Fruit fly (Drosophila melanogaster) whole organism, embryonic: ENCODE results near the gene UK114.

Source experiments
- CG10147 ChIP-seq: fragments of 200-800 bp; sonication (Bioruptor generic); optimal IDR thresholded peaks from 2 replicates; lab custom pipeline; 2019; ENCODE audit warnings: missing biosample characterization, mild to moderate bottlenecking, missing genetic modification characterization, moderate library complexity
- CG11085 ChIP-seq: fragments of 200-800 bp; sonication (Bioruptor generic); IDR thresholded peaks from 2 replicates; pipeline ENCODE4 v1.3.6; 2022; ENCODE audit warnings: missing biosample characterization, missing genetic modification characterization
- CG12104 ChIP-seq: fragments of 200-800 bp; sonication (Bioruptor generic); optimal IDR thresholded peaks from 3 replicates; lab custom pipeline; 2016; ENCODE audit warnings: missing biosample characterization, missing genetic modification characterization
- CG12155 ChIP-seq: fragments of 200-800 bp; sonication (Bioruptor generic); optimal IDR thresholded peaks from 3 replicates; lab custom pipeline; 2016; ENCODE audit warnings: missing biosample characterization, missing genetic modification characterization
- CG12769 ChIP-seq: fragments of 200-800 bp; sonication (Bioruptor generic); optimal IDR thresholded peaks from 2 replicates; lab custom pipeline; 2019; ENCODE audit warnings: missing biosample characterization, mild to moderate bottlenecking, missing genetic modification characterization, moderate library complexity
- CG13775 ChIP-seq: fragments of 200-800 bp; sonication (Bioruptor generic); optimal IDR thresholded peaks from 3 replicates; lab custom pipeline; 2017; ENCODE audit warnings: missing biosample characterization, mild to moderate bottlenecking, missing genetic modification characterization
- CG14441 ChIP-seq: fragments of 200-800 bp; sonication (Bioruptor generic); IDR thresholded peaks from 2 replicates; pipeline ENCODE4 v1.3.6; 2022; ENCODE audit warnings: missing biosample characterization, missing genetic modification characterization
- CG1529 ChIP-seq: fragments of 200-800 bp; sonication (Bioruptor generic); optimal IDR thresholded peaks from 3 replicates; lab custom pipeline; 2018; ENCODE audit warnings: missing biosample characterization, missing genetic modification characterization
- CG17568 ChIP-seq: fragments of 200-800 bp; sonication (Bioruptor generic); optimal IDR thresholded peaks from 2 replicates; lab custom pipeline; 2018; ENCODE audit warnings: missing biosample characterization, mild to moderate bottlenecking, missing genetic modification characterization, moderate library complexity
- CG2889 ChIP-seq: fragments of 200-800 bp; sonication (Bioruptor generic); IDR thresholded peaks from 3 replicates; pipeline ENCODE4 v1.3.6; 2022; ENCODE audit warnings: missing biosample characterization, missing genetic modification characterization
- CG32772 ChIP-seq: fragments of 200-800 bp; sonication (Bioruptor generic); IDR thresholded peaks from 2 replicates; pipeline ENCODE4 v1.3.6; 2022; ENCODE audit warnings: missing biosample characterization, missing genetic modification characterization
- CG3847 ChIP-seq: fragments of 200-800 bp; sonication (Bioruptor generic); IDR thresholded peaks from 2 replicates; pipeline ENCODE4 v1.3.6; 2022; ENCODE audit warnings: missing biosample characterization, missing genetic modification characterization
- CG4820 ChIP-seq: fragments of 200-800 bp; sonication (Bioruptor generic); optimal IDR thresholded peaks from 3 replicates; lab custom pipeline; 2016; ENCODE audit warnings: missing biosample characterization, missing genetic modification characterization
- CG6689 ChIP-seq: fragments of 200-800 bp; sonication (Bioruptor generic); IDR thresholded peaks from 2 replicates; pipeline ENCODE4 v1.3.6; 2022; ENCODE audit warnings: missing biosample characterization, missing genetic modification characterization
- CG7928 ChIP-seq: fragments of 200-800 bp; sonication (Bioruptor generic); optimal IDR thresholded peaks from 2 replicates; lab custom pipeline; 2017; ENCODE audit warnings: missing biosample characterization, mild to moderate bottlenecking, missing genetic modification characterization
- CG8290 ChIP-seq, 3 experiments: fragments of 200-800 bp; sonication (Bioruptor generic); optimal IDR thresholded peaks; 2 replicates each; lab custom pipeline; 2016 to 2019; ENCODE audit warnings: missing biosample characterization in 3 of 3, missing genetic modification characterization in 3 of 3, mild to moderate bottlenecking in 2 of 3, moderate library complexity in 1 of 3
- CG8924 ChIP-seq: fragments of 200-800 bp; optimal IDR thresholded peaks from 3 replicates; lab custom pipeline; 2019; ENCODE audit warnings: missing biosample characterization, mild to moderate bottlenecking, missing genetic modification characterization, moderate library complexity
- CG9609 ChIP-seq: fragments of 200-800 bp; sonication (Bioruptor generic); optimal IDR thresholded peaks from 3 replicates; lab custom pipeline; 2016; ENCODE audit warnings: missing biosample characterization, missing genetic modification characterization
- CG9727 ChIP-seq: fragments of 200-800 bp; sonication (Bioruptor generic); optimal IDR thresholded peaks from 3 replicates; lab custom pipeline; 2017; ENCODE audit warnings: missing biosample characterization, mild to moderate bottlenecking, missing genetic modification characterization
- Dek ChIP-seq: fragments of 200-800 bp; sonication (Bioruptor generic); optimal IDR thresholded peaks from 3 replicates; lab custom pipeline; 2019; ENCODE audit warnings: missing biosample characterization, mild to moderate bottlenecking, missing genetic modification characterization, moderate library complexity
- Gug ChIP-seq: fragments of 200-800 bp; sonication (Bioruptor generic); IDR thresholded peaks from 4 replicates; pipeline ENCODE4 v1.3.6; 2022; ENCODE audit warnings: missing biosample characterization, missing genetic modification characterization
- Hand ChIP-seq: fragments of 200-800 bp; sonication (Bioruptor generic); optimal IDR thresholded peaks from 2 replicates; lab custom pipeline; 2017; ENCODE audit warnings: mild to moderate bottlenecking, missing biosample characterization, missing genetic modification reagents, missing genetic modification characterization
- Hey ChIP-seq: fragments of 200-800 bp; sonication (Bioruptor generic); optimal IDR thresholded peaks from 3 replicates; lab custom pipeline; 2018; ENCODE audit warnings: missing biosample characterization, mild to moderate bottlenecking, missing genetic modification characterization
- Hr3 ChIP-seq: fragments of 200-800 bp; sonication (Bioruptor generic); optimal IDR thresholded peaks from 3 replicates; lab custom pipeline; 2016; ENCODE audit warnings: missing biosample characterization, missing genetic modification characterization
- Myb ChIP-seq: fragments of 200-800 bp; sonication (Bioruptor generic); optimal IDR thresholded peaks from 2 replicates; lab custom pipeline; 2016; ENCODE audit warnings: missing biosample characterization, missing genetic modification characterization
- NfI ChIP-seq: fragments of 200-800 bp; sonication (Bioruptor generic); optimal IDR thresholded peaks from 3 replicates; lab custom pipeline; 2018; ENCODE audit warnings: missing biosample characterization, mild to moderate bottlenecking, missing genetic modification characterization, moderate library complexity
- Rfx ChIP-seq: fragments of 200-800 bp; sonication (Bioruptor generic); IDR thresholded peaks from 2 replicates; pipeline ENCODE4 v1.3.6; 2022; ENCODE audit warnings: missing biosample characterization, missing genetic modification characterization
- Rx ChIP-seq: fragments of 200-800 bp; sonication (Bioruptor generic); IDR thresholded peaks from 2 replicates; pipeline ENCODE4 v1.3.6; 2022; ENCODE audit warnings: missing biosample characterization, missing genetic modification characterization
- Sry-δ ChIP-seq: fragments of 200-800 bp; sonication (Bioruptor generic); optimal IDR thresholded peaks from 2 replicates; lab custom pipeline; 2016; ENCODE audit warnings: missing biosample characterization, missing genetic modification characterization
- amos ChIP-seq: fragments of 200-800 bp; sonication (Bioruptor generic); IDR thresholded peaks from 2 replicates; pipeline ENCODE4 v1.3.6; 2022; ENCODE audit warnings: missing biosample characterization, missing genetic modification characterization; ENCODE audit not compliant: partially characterized antibody
- bbx ChIP-seq: fragments of 200-800 bp; sonication (Bioruptor generic); IDR thresholded peaks from 2 replicates; pipeline ENCODE4 v1.3.6; 2022; ENCODE audit warnings: missing biosample characterization, missing genetic modification characterization; ENCODE audit not compliant: partially characterized antibody
- ci ChIP-seq: fragments of 200-800 bp; sonication (Bioruptor generic); IDR thresholded peaks from 3 replicates; pipeline ENCODE4 v1.3.6; 2022; ENCODE audit warnings: missing biosample characterization, missing genetic modification characterization
- dm ChIP-seq: fragments of 200-800 bp; sonication (Bioruptor generic); optimal IDR thresholded peaks from 3 replicates; lab custom pipeline; 2016; ENCODE audit warnings: missing biosample characterization, missing genetic modification characterization
- fu2 ChIP-seq: fragments of 200-800 bp; sonication (Bioruptor generic); optimal IDR thresholded peaks from 2 replicates; lab custom pipeline; 2016; ENCODE audit warnings: missing biosample characterization, missing genetic modification characterization
- klu ChIP-seq: fragments of 200-800 bp; sonication (Bioruptor generic); IDR thresholded peaks from 2 replicates; pipeline ENCODE4 v1.3.6; 2022; ENCODE audit warnings: missing biosample characterization, missing genetic modification characterization
- onecut ChIP-seq: fragments of 200-800 bp; sonication (Bioruptor generic); IDR thresholded peaks from 2 replicates; pipeline ENCODE4 v1.3.6; 2022; ENCODE audit warnings: missing biosample characterization, missing genetic modification characterization
- p53 ChIP-seq: fragments of 200-800 bp; sonication (Bioruptor generic); optimal IDR thresholded peaks from 2 replicates; lab custom pipeline; 2016; ENCODE audit warnings: missing biosample characterization, missing genetic modification characterization
- pan ChIP-seq, 4 experiments: fragments of >200 bp in 3 of 4; fragments of 200-800 bp in 1 of 4; sonication (Bioruptor generic) in 1 of 4; optimal IDR thresholded peaks in 3 of 4; IDR thresholded peaks in 1 of 4; 2 replicates each; pipeline versions ENCODE4 v1.3.6 to Lab custom; 2017 to 2022; ENCODE audit warnings: missing biosample characterization in 2 of 4, missing genetic modification characterization in 2 of 4, mixed read lengths in 1 of 4
- phol ChIP-seq: fragments of 200-800 bp; sonication (Bioruptor generic); optimal IDR thresholded peaks from 3 replicates; lab custom pipeline; 2018; ENCODE audit warnings: missing biosample characterization, mild to moderate bottlenecking, missing genetic modification characterization, moderate library complexity
- seq ChIP-seq: fragments of 200-800 bp; sonication (Bioruptor generic); IDR thresholded peaks from 2 replicates; pipeline ENCODE4 v1.3.6; 2022; ENCODE audit warnings: missing biosample characterization, missing genetic modification characterization
- stc ChIP-seq: fragments of 200-800 bp; sonication (Bioruptor generic); IDR thresholded peaks from 2 replicates; pipeline ENCODE4 v1.3.6; 2022; ENCODE audit warnings: missing biosample characterization, missing genetic modification characterization
- sug ChIP-seq: fragments of 200-800 bp; optimal IDR thresholded peaks from 2 replicates; lab custom pipeline; 2019; ENCODE audit warnings: missing biosample characterization, mild to moderate bottlenecking, missing genetic modification characterization, moderate library complexity
- tgo ChIP-seq: fragments of 200-800 bp; sonication (Bioruptor generic); IDR thresholded peaks from 3 replicates; pipeline ENCODE4 v1.3.6; 2022; ENCODE audit warnings: missing biosample characterization, missing genetic modification characterization
- vfl ChIP-seq: fragments of 200-800 bp; sonication (Bioruptor generic); optimal IDR thresholded peaks from 2 replicates; lab custom pipeline; 2016; ENCODE audit warnings: missing biosample characterization, missing genetic modification characterization
- vvl ChIP-seq: fragments of 200-800 bp; sonication (Bioruptor generic); IDR thresholded peaks from 2 replicates; pipeline ENCODE4 v1.3.6; 2022; ENCODE audit warnings: missing biosample characterization, missing genetic modification characterization
- wdn ChIP-seq: fragments of 200-800 bp; sonication (Bioruptor generic); IDR thresholded peaks from 2 replicates; pipeline ENCODE4 v1.3.6; 2022; ENCODE audit warnings: missing biosample characterization, missing genetic modification characterization
- zfh2 ChIP-seq: fragments of 200-800 bp; sonication (Bioruptor generic); optimal IDR thresholded peaks from 2 replicates; lab custom pipeline; 2016; ENCODE audit warnings: missing biosample characterization, missing genetic modification characterization

UK114 gene

DNA sequence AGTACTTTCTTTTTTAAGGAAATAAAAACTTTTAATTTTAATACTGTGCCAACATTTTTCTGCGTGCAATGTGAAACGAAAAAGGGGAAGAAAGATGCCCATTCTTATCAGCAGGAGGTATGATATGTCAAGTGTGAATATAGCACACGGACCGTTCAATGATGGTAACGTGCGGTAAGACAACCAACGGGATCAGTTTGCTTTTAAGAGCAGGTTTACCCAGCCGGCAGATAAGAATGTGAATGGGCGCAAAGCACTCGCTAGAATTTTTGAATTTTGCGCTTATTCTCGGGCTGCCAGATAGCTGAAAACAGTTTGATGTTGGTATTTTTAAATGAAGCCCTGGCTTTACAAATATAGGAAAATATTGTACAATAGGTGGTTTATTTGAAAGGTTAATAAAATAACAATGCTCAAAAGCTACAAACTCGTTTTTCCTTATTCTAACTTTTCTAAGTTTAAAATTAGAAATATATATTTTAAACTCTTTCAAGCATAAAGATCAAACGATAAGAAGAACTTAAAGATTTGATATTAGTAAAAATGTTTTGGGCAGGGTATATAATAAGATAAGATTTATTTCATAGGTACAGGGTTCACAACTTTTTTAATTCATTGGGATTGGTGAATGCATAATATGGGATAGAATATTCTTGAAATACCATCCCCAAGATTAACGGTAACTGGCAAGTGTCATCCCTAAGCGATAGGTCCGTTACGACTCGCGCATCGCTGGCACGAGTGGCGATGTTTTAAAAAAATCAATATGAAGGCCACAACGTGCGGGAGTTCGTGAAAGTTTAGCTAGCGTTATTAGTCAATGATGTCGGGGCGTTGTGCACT lies 26.5 kb downstream of the UK114 start, which contains the start of gene dao (continued):
- TF ChIP-seq CG1529 (GFP tag; lab: Kevin White, UChicago) (peak; percentile 4), Hand (GFP tag; lab: Kevin White, UChicago) (no peak), CG10147 (GFP tag; lab: Kevin White, UChicago) (no peak), CG13775 (peak; percentile 63), NfI (GFP tag; lab: Kevin White, UChicago) (peak; percentile 15), sug (tag; lab: Kevin White, UChicago) (peak; percentile 34), Sry-δ (GFP tag; lab: Kevin White, UChicago) (peak; percentile 94), CG9609 (GFP tag; lab: Kevin White, UChicago) (peak; percentile 15), Dek (tag; lab: Kevin White, UChicago) (peak; percentile 28), Gug (GFP tag; lab: Robert Waterston, UW) (peak; percentile 77; the same call in 3 of the 4 replicates), CG4820 (GFP tag; lab: Kevin White, UChicago) (peak; percentile 37), CG12155 (GFP tag; lab: Kevin White, UChicago) (peak; percentile 83), amos (GFP tag; lab: Robert Waterston, UW) (peak; percentile 78), Rx (0 out of 2 replicates have a peak, but pooled peaks have one; percentile 29), CG9727 (GFP tag; lab: Kevin White, UChicago) (peak; percentile 63), onecut (peak; percentile 99), Rfx (GFP tag; lab: Robert Waterston, UW) (peak; percentile 78), Hey (tag; lab: Kevin White, UChicago) (no peak), bbx (GFP tag; lab: Robert Waterston, UW) (peak; percentile 78), stc (GFP tag; lab: Robert Waterston, UW) (no peak), pan (optimal IDR thresholded peaks at IDR 0.05; lab: Kevin White, UChicago) (no peak), pan (GFP tag; optimal IDR thresholded peaks at IDR 0.05 in 1 of 2, IDR thresholded peaks at IDR 0.05 in 1 of 2) (peak in 1 of 2 experiments; percentile 71), CG2889 (GFP tag; lab: Robert Waterston, UW) (peak; percentile 42; the same call in 2 of the 3 replicates), CG32772 (peak; percentile 66; the same call in 1 of the 2 replicates), CG3847 (GFP tag; lab: Robert Waterston, UW) (peak; percentile 6; the same call in 1 of the 2 replicates), vfl (GFP tag; lab: Kevin White, UChicago) (no peak), wdn (GFP tag; lab: Robert Waterston, UW) (0 out of 2 replicates have a peak, but pooled peaks have one; percentile 20), ci (GFP tag; lab: Robert Waterston, UW) (no peak), p53 (GFP tag; lab: Kevin White, UChicago) (no peak), CG7928 (GFP tag; lab: Kevin White, UChicago) (peak; percentile 80), CG6689 (GFP tag; lab: Robert Waterston, UW) (0 out of 2 replicates have a peak, but pooled peaks have one; percentile 34), zfh2 (GFP tag; lab: Kevin White, UChicago) (peak; percentile 45), CG11085 (GFP tag; lab: Robert Waterston, UW) (0 out of 2 replicates have a peak, but pooled peaks have one; percentile 31), CG12104 (peak; percentile 16), klu (GFP tag; lab: Robert Waterston, UW) (0 out of 2 replicates have a peak, but pooled peaks have one; percentile 40), tgo (GFP tag; lab: Robert Waterston, UW) (no peak), CG8290 (GFP tag; optimal IDR thresholded peaks at IDR 0.05; lab: Kevin White, UChicago) (no peak), CG8290 (tag; optimal IDR thresholded peaks at IDR 0.05; lab: Kevin White, UChicago) (peak in 1 of 2 experiments; percentile 57), seq (GFP tag; lab: Robert Waterston, UW) (no peak), vvl (GFP tag; lab: Robert Waterston, UW) (peak; percentile 25; the same call in 1 of the 2 replicates), phol (tag; lab: Kevin White, UChicago) (peak; percentile 70), CG12769 (peak; percentile 60), fu2 (peak; percentile 18), dm (GFP tag; lab: Kevin White, UChicago) (peak; percentile 11), CG14441 (GFP tag; lab: Robert Waterston, UW) (peak; percentile 56; the same call in 1 of the 2 replicates), CG8924 (peak; percentile 21), Myb (GFP tag; lab: Kevin White, UChicago) (peak; percentile 86), Hr3 (GFP tag; lab: Kevin White, UChicago) (peak; percentile 68), CG17568 (GFP tag; lab: Kevin White, UChicago) (no peak)
